Worm (Caenorhabditis elegans) whole organism, L4 larva: ENCODE results near the gene dpl-1.
A peak's percentile ranks its signal among the peaks of the same experiment; 100 is the strongest.

Source experiments
- D1046.2 ChIP-seq: fragments of 200-800 bp; sonication (Bioruptor generic); IDR thresholded peaks from 2 replicates; pipeline ENCODE4 v1.3.6; 2022; ENCODE audit warnings: missing genetic modification characterization, missing compliant biosample characterization
- F26F4.8 ChIP-seq: fragments of 200-800 bp; sonication (Bioruptor generic); conservative IDR thresholded peaks from 2 replicates; pipeline ENCODE4 v1.3.6; 2022; ENCODE audit warnings: missing genetic modification characterization, missing compliant biosample characterization
- F37D6.2 ChIP-seq: sonication (generic microtip); optimal IDR thresholded peaks from 2 replicates; lab custom pipeline; 2016; ENCODE audit warnings: mild to moderate bottlenecking, missing genetic modification characterization, missing compliant biosample characterization
- F49E8.2 ChIP-seq: sonication (generic microtip); optimal IDR thresholded peaks from 2 replicates; lab custom pipeline; 2016; ENCODE audit warnings: missing compliant biosample characterization, mild to moderate bottlenecking, missing genetic modification characterization, borderline replicate concordance
- T20F7.1 ChIP-seq: fragments of 200-800 bp; sonication (Bioruptor generic); optimal IDR thresholded peaks from 2 replicates; lab custom pipeline; 2018; ENCODE audit warnings: mild to moderate bottlenecking, missing genetic modification characterization, missing compliant biosample characterization
- T26A8.4 ChIP-seq: fragments of 200-800 bp; sonication (Bioruptor generic); IDR thresholded peaks from 2 replicates; pipeline ENCODE4 v1.3.6; 2022; ENCODE audit warnings: missing genetic modification characterization, missing compliant biosample characterization
- Y105C5A.15 ChIP-seq: fragments of 200-800 bp; sonication (Bioruptor generic); IDR thresholded peaks from 2 replicates; pipeline ENCODE4 v1.3.6; 2022; ENCODE audit warnings: missing genetic modification characterization, missing compliant biosample characterization
- Y5F2A.4 ChIP-seq: fragments of 200-800 bp; sonication (Bioruptor generic); optimal IDR thresholded peaks from 2 replicates; lab custom pipeline; 2018; ENCODE audit warnings: mild to moderate bottlenecking, missing genetic modification characterization, missing compliant biosample characterization
- ZK546.5 ChIP-seq, 2 experiments: sonication (generic microtip); optimal IDR thresholded peaks; 2 replicates each; lab custom pipeline; 2017; ENCODE audit warnings: missing biosample characterization in 2 of 2, missing genetic modification characterization in 2 of 2
- aha-1 ChIP-seq: fragments of 150-350 bp; peaks from one replicate; lab custom pipeline; 2014; ENCODE audit warnings: missing biosample characterization, missing genetic modification characterization
- aly-2 ChIP-seq: sonication (generic microtip); optimal IDR thresholded peaks from 2 replicates; lab custom pipeline; 2018; ENCODE audit warnings: missing biosample characterization, missing genetic modification characterization
- ama-1 ChIP-seq: fragments of 150-350 bp; optimal IDR thresholded peaks from 2 replicates; lab custom pipeline; 2014; ENCODE audit warnings: inconsistent platforms, mixed read lengths
- arid-1 ChIP-seq: fragments of 200-800 bp; sonication (Bioruptor generic); conservative IDR thresholded peaks from 2 replicates; pipeline ENCODE4 v1.3.6; 2022; ENCODE audit warnings: missing genetic modification reagents, missing genetic modification characterization, missing compliant biosample characterization
- attf-4 ChIP-seq: sonication (generic microtip); optimal IDR thresholded peaks from 3 replicates; lab custom pipeline; 2017; ENCODE audit warnings: missing biosample characterization, missing genetic modification characterization
- ceh-44 ChIP-seq: fragments of 200-800 bp; sonication (Bioruptor generic); IDR thresholded peaks from 2 replicates; pipeline ENCODE4 v1.3.6; 2022; ENCODE audit warnings: missing genetic modification reagents, missing genetic modification characterization, missing compliant biosample characterization
- ctbp-1 ChIP-seq: fragments of 200-800 bp; sonication (Bioruptor generic); IDR thresholded peaks from 2 replicates; pipeline ENCODE4 v1.3.6; 2022; ENCODE audit warnings: missing genetic modification reagents, missing genetic modification characterization, missing compliant biosample characterization
- daf-12 ChIP-seq: fragments of 150-350 bp; optimal IDR thresholded peaks from 2 replicates; lab custom pipeline; 2014; ENCODE audit warnings: missing biosample characterization, missing genetic modification reagents, missing genetic modification characterization
- daf-16 ChIP-seq, 3 experiments: sonication (generic microtip); optimal IDR thresholded peaks; 2 replicates each; lab custom pipeline; 2016 to 2017; ENCODE audit warnings: missing genetic modification characterization in 3 of 3, missing genetic modification reagents in 3 of 3, mild to moderate bottlenecking in 2 of 3, missing compliant biosample characterization in 2 of 3, missing biosample characterization in 1 of 3, moderate library complexity in 1 of 3
- dmd-6 ChIP-seq: fragments of 200-800 bp; sonication (Bioruptor generic); IDR thresholded peaks from 2 replicates; pipeline ENCODE4 v1.3.6; 2022; ENCODE audit warnings: missing genetic modification reagents, missing genetic modification characterization, missing compliant biosample characterization
- dmd-8 ChIP-seq: fragments of 200-800 bp; sonication (Bioruptor generic); IDR thresholded peaks from 2 replicates; pipeline ENCODE4 v1.3.6; 2022; ENCODE audit warnings: missing genetic modification characterization, missing compliant biosample characterization
- dve-1 ChIP-seq: sonication (generic microtip); optimal IDR thresholded peaks from 2 replicates; lab custom pipeline; 2017; ENCODE audit warnings: antibody characterized with exemption, mild to moderate bottlenecking, missing genetic modification characterization, missing compliant biosample characterization; ENCODE audit not compliant: insufficient read depth
- egl-27 ChIP-seq: sonication (generic microtip); optimal IDR thresholded peaks from 3 replicates; lab custom pipeline; 2017; ENCODE audit warnings: missing biosample characterization, missing genetic modification reagents, missing genetic modification characterization
- hlh-11 ChIP-seq: fragments of 200-800 bp; sonication (Bioruptor generic); optimal IDR thresholded peaks from 2 replicates; lab custom pipeline; 2018; ENCODE audit warnings: mild to moderate bottlenecking, missing genetic modification characterization, missing compliant biosample characterization
- hlh-30 ChIP-seq: sonication (generic microtip); optimal IDR thresholded peaks from 2 replicates; lab custom pipeline; 2017; ENCODE audit warnings: antibody characterized with exemption, mild to moderate bottlenecking, missing genetic modification characterization, missing compliant biosample characterization; ENCODE audit not compliant: insufficient read depth
- hmg-1.1 ChIP-seq: fragments of 200-800 bp; sonication (Bioruptor generic); IDR thresholded peaks from 2 replicates; pipeline ENCODE4 v1.3.6; 2022; ENCODE audit warnings: missing genetic modification reagents, missing genetic modification characterization, missing compliant biosample characterization
- lim-7 ChIP-seq: fragments of 200-800 bp; sonication (Bioruptor generic); IDR thresholded peaks from 2 replicates; pipeline ENCODE4 v1.3.6; 2022; ENCODE audit warnings: missing genetic modification characterization, missing compliant biosample characterization
- lin-13 ChIP-seq: fragments of 150-350 bp; optimal IDR thresholded peaks from 2 replicates; lab custom pipeline; 2014; ENCODE audit warnings: missing biosample characterization, missing genetic modification reagents, missing genetic modification characterization
- lin-29 ChIP-seq: fragments of 200-800 bp; sonication (Bioruptor generic); IDR thresholded peaks from 2 replicates; pipeline ENCODE4 v1.3.6; 2022; ENCODE audit warnings: missing genetic modification reagents, missing genetic modification characterization, missing compliant biosample characterization
- lsy-2 ChIP-seq, 2 experiments: fragments of 150-350 bp in 1 of 2; sonication (generic microtip) in 1 of 2; optimal IDR thresholded peaks; 2 replicates each; lab custom pipeline; 2014 to 2017; ENCODE audit warnings: missing biosample characterization in 2 of 2, missing genetic modification characterization in 2 of 2
- madf-5 ChIP-seq, 2 experiments: fragments of 200-800 bp; sonication (Bioruptor generic); IDR thresholded peaks; 2 replicates each; pipeline ENCODE4 v1.3.6; 2022; ENCODE audit warnings: missing compliant biosample characterization in 2 of 2, missing genetic modification characterization in 2 of 2
- madf-9 ChIP-seq: fragments of 200-800 bp; sonication (Bioruptor generic); conservative IDR thresholded peaks from 2 replicates; pipeline ENCODE4 v1.3.6; 2022; ENCODE audit warnings: missing genetic modification reagents, missing genetic modification characterization, missing compliant biosample characterization
- mdl-1 ChIP-seq, 2 experiments: fragments of 150-350 bp in 1 of 2; sonication (generic microtip) in 1 of 2; optimal IDR thresholded peaks; 2 replicates each; lab custom pipeline; 2014 to 2017; ENCODE audit warnings: missing biosample characterization in 2 of 2, missing genetic modification characterization in 2 of 2
- mes-2 ChIP-seq: sonication (generic microtip); optimal IDR thresholded peaks from 2 replicates; lab custom pipeline; 2016; ENCODE audit warnings: missing genotype, mild to moderate bottlenecking, missing genetic modification characterization, missing compliant biosample characterization; ENCODE audit not compliant: poor library complexity, severe bottlenecking
- nhr-28 ChIP-seq: fragments of 150-350 bp; optimal IDR thresholded peaks from 2 replicates; lab custom pipeline; 2014; ENCODE audit warnings: missing biosample characterization, missing genetic modification characterization
- nhr-42 ChIP-seq: fragments of 200-800 bp; sonication (Bioruptor generic); IDR thresholded peaks from 2 replicates; pipeline ENCODE4 v1.3.6; 2022; ENCODE audit warnings: missing genetic modification characterization, missing compliant biosample characterization
- nhr-6 ChIP-seq: fragments of 150-350 bp; optimal IDR thresholded peaks from 2 replicates; lab custom pipeline; 2014; ENCODE audit warnings: missing biosample characterization, missing genetic modification characterization
- pha-4 ChIP-seq, 2 experiments: fragments of 150-350 bp in 1 of 2; fragments of 200-800 bp in 1 of 2; sonication (Bioruptor generic) in 1 of 2; IDR thresholded peaks in 1 of 2; optimal IDR thresholded peaks in 1 of 2; 2 replicates each; pipeline versions ENCODE4 v1.3.6 to Lab custom; 2014 to 2022; ENCODE audit warnings: missing genetic modification characterization in 2 of 2, missing genetic modification reagents in 2 of 2, missing biosample characterization in 1 of 2, missing compliant biosample characterization in 1 of 2
- php-3 ChIP-seq: fragments of 200-800 bp; sonication (Bioruptor generic); IDR thresholded peaks from 2 replicates; pipeline ENCODE4 v1.3.6; 2022; ENCODE audit warnings: missing genetic modification reagents, missing genetic modification characterization, missing compliant biosample characterization
- pqm-1 ChIP-seq: sonication (generic microtip); optimal IDR thresholded peaks from 2 replicates; lab custom pipeline; 2017; ENCODE audit warnings: missing biosample characterization, missing genetic modification characterization
- saeg-2 ChIP-seq: fragments of 200-800 bp; sonication (Bioruptor generic); IDR thresholded peaks from 2 replicates; pipeline ENCODE4 v1.3.6; 2022; ENCODE audit warnings: missing genetic modification reagents, missing genetic modification characterization, missing compliant biosample characterization
- skn-1 ChIP-seq: fragments of 150-350 bp; optimal IDR thresholded peaks from 2 replicates; lab custom pipeline; 2014; ENCODE audit warnings: missing biosample characterization, missing genetic modification characterization
- snpc-1.2 ChIP-seq: fragments of 200-800 bp; sonication (Bioruptor generic); IDR thresholded peaks from 2 replicates; pipeline ENCODE4 v1.3.6; 2022; ENCODE audit warnings: missing genetic modification reagents, missing genetic modification characterization, missing compliant biosample characterization
- snpc-4 ChIP-seq: fragments of 150-350 bp; optimal IDR thresholded peaks from 2 replicates; lab custom pipeline; 2014; ENCODE audit warnings: missing biosample characterization, missing genetic modification characterization
- unc-39 ChIP-seq: sonication (generic microtip); optimal IDR thresholded peaks from 2 replicates; lab custom pipeline; 2017; ENCODE audit warnings: missing biosample characterization, missing genetic modification characterization
- zag-1 ChIP-seq: fragments of 150-350 bp; optimal IDR thresholded peaks from 2 replicates; lab custom pipeline; 2014; ENCODE audit warnings: missing biosample characterization, missing genetic modification characterization
- zfp-3 ChIP-seq: fragments of 200-800 bp; sonication (Bioruptor generic); conservative IDR thresholded peaks from 2 replicates; pipeline ENCODE4 v1.3.6; 2022; ENCODE audit warnings: missing genetic modification reagents, missing genetic modification characterization, missing compliant biosample characterization

The dpl-1 gene

DNA sequence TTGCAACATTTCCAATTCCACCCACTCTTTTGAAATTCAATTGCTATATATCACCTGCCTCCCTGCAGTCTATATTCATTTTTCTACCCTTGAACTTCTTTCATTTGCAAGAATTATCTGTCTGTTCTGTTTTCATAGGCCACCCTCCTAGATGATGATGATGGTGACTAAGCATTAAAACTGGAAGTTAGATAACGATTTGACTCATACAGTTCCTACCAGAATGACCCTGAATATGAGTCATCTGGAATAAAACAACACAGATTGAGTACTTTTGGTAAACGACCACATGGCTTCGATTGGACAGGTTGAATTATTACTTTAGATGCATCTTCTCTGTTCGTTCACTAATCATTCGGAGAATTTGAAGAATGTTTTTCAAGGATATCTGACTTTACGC, 45.4 kb upstream of the dpl-1 start:
- peak; percentile 6 for TF ChIP-seq mes-2
- TF ChIP-seq T20F7.1 (GFP tag; lab: Kevin White, UChicago), result no peak
- TF ChIP-seq D1046.2 (GFP tag; lab: Robert Waterston, UW), result no peak

DNA sequence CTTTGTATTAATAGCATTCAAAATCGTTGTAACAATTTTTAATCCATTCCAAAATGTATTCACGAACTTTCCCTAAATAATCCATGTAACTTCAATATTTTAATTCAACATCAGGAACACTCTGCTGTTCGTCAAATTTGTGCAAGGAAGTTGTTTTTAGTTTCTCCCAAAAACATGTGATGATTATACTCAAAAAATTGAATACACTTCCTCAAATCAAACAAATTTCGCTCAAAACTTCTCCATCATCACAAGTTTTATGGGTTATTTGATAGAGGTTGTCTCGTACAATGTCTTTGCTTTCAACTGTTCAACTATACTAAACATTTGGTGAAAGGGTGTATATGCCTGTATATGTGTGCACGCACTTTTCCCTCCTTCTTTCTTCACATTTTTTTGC, 44.7 kb upstream of the dpl-1 start:
- TF ChIP-seq daf-12 (no peak), saeg-2 (no peak), daf-16 (GFP tag; optimal IDR thresholded peaks at IDR 0.05; lab: Kevin White, UChicago) (no peak), daf-16 (tag; optimal IDR thresholded peaks at IDR 0.05; lab: Kevin White, UChicago) (peak; percentile 32), php-3 (GFP tag; lab: Robert Waterston, UW) (0 out of 2 replicates have a peak, but pooled peaks have one; percentile 16), dve-1 (tag; lab: Kevin White, UChicago) (peak; percentile 57), zfp-3 (GFP tag; lab: Robert Waterston, UW) (no peak), Y5F2A.4 (GFP tag; lab: Kevin White, UChicago) (no peak), aha-1 (peak; percentile 72), T20F7.1 (GFP tag; lab: Kevin White, UChicago) (no peak), pqm-1 (peak; percentile 44), F49E8.2 (tag; lab: Kevin White, UChicago) (no peak), hlh-30 (tag; lab: Kevin White, UChicago) (peak; percentile 6), nhr-28 (tag; lab: Kevin White, UChicago) (peak; percentile 29)

DNA sequence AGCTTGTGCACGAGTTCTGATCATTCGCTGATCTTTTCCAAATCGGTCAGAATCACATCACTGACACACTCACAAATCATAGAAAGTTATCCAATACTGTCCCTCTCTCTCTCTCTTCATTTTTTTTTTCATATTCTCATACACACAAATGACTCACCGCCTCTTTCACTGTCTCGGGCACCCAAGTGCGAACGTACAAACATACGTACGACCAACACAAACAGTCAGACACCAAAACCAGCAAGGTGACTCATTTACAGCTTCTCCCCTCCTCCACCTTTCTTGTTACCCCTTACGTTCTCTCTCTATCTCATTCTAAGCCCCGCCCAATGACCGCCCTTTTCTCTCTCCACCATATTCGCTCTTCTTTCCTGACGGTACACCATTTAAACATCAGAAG, 42.7 kb upstream of the dpl-1 start:
- TF ChIP-seq nhr-6 (tag; lab: Kevin White, UChicago) (peak; percentile 87), ceh-44 (no peak), lsy-2 (tag; optimal IDR thresholded peaks at IDR 0.05; lab: Kevin White, UChicago) (peak in 1 of 2 experiments; percentile 24), attf-4 (tag; lab: Kevin White, UChicago) (no peak), madf-5 (GFP tag; IDR thresholded peaks at IDR 0.05; lab: Robert Waterston, UW) (no peak), mdl-1 (tag; optimal IDR thresholded peaks at IDR 0.05; lab: Kevin White, UChicago) (peak in 1 of 2 experiments; percentile 37), dmd-8 (no peak), egl-27 (tag; lab: Kevin White, UChicago) (no peak), ama-1 (peak; percentile 27), Y105C5A.15 (no peak), zag-1 (tag; lab: Kevin White, UChicago) (no peak), pqm-1 (no peak), hlh-11 (peak; percentile 71), lim-7 (GFP tag; lab: Robert Waterston, UW) (no peak), unc-39 (no peak), T26A8.4 (no peak), hmg-1.1 (GFP tag; lab: Robert Waterston, UW) (0 out of 2 replicates have a peak, but pooled peaks have one; percentile 10), dmd-6 (no peak), daf-16 (GFP tag; optimal IDR thresholded peaks at IDR 0.05; lab: Kevin White, UChicago) (no peak), daf-16 (tag; optimal IDR thresholded peaks at IDR 0.05; lab: Kevin White, UChicago) (peak; percentile 19), hlh-30 (tag; lab: Kevin White, UChicago) (peak; percentile 50), lin-13 (GFP tag; lab: Kevin White, UChicago) (no peak), lin-29 (GFP tag; lab: Robert Waterston, UW) (no peak), F37D6.2 (tag; lab: Kevin White, UChicago) (no peak), dve-1 (tag; lab: Kevin White, UChicago) (peak; percentile 65), nhr-28 (tag; lab: Kevin White, UChicago) (peak; percentile 25), madf-9 (GFP tag; lab: Robert Waterston, UW) (no peak), F26F4.8 (GFP tag; lab: Robert Waterston, UW) (no peak), skn-1 (tag; lab: Kevin White, UChicago) (no peak), snpc-1.2 (GFP tag; lab: Robert Waterston, UW) (no peak), aly-2 (tag; lab: Kevin White, UChicago) (no peak), arid-1 (GFP tag; lab: Robert Waterston, UW) (0 out of 2 replicates have a peak, but pooled peaks have one; percentile 35), ctbp-1 (GFP tag; lab: Robert Waterston, UW) (no peak), snpc-4 (no peak), ZK546.5 (tag; optimal IDR thresholded peaks at IDR 0.05; lab: Kevin White, UChicago) (no peak), nhr-42 (0 out of 2 replicates have a peak, but pooled peaks have one; percentile 30), pha-4 (GFP tag; IDR thresholded peaks at IDR 0.05; lab: Robert Waterston, UW) (no peak), pha-4 (tag; optimal IDR thresholded peaks at IDR 0.05; lab: Kevin White, UChicago) (peak; percentile 95)
